Fruit fly (Drosophila melanogaster): Measurements from ENCODE around the gene CG12991.
A peak's percentile ranks its signal among the peaks of the same experiment; 100 is the strongest.

Gene CG12991

dm6 chrX:17636001-17636400 lies 56.3 kb downstream of the CG12991 start, which contains the start of the genes CG8289 and CG5800 (continued):
- no peak for TF ChIP-seq chn (GFP tag; optimal IDR thresholded peaks at IDR 0.05)
- no peak for TF ChIP-seq repo (GFP tag; optimal IDR thresholded peaks at IDR 0.05)
- TF ChIP-seq crp (GFP tag; optimal IDR thresholded peaks at IDR 0.05) = no peak
- TF ChIP-seq jumu (GFP tag; optimal IDR thresholded peaks at IDR 0.05) = no peak
- no peak for TF ChIP-seq ro (GFP tag; IDR thresholded peaks at IDR 0.05)
- TF ChIP-seq CG15479 (GFP tag; optimal IDR thresholded peaks at IDR 0.05) = no peak
- TF ChIP-seq Fer1 (GFP tag; optimal IDR thresholded peaks at IDR 0.05) = peak; percentile 32
- TF ChIP-seq CG33557 (GFP tag; optimal IDR thresholded peaks at IDR 0.05) = peak; percentile 20
- no peak for TF ChIP-seq CG1603 (tag; optimal IDR thresholded peaks at IDR 0.05)
- TF ChIP-seq CG3163 (GFP tag; optimal IDR thresholded peaks at IDR 0.05) = no peak
- TF ChIP-seq CG2116 (GFP tag; optimal IDR thresholded peaks at IDR 0.05) = peak; percentile 65
- TF ChIP-seq CG7839 (tag; optimal IDR thresholded peaks at IDR 0.05) = no peak
- TF ChIP-seq BEAF-32 (GFP tag; optimal IDR thresholded peaks at IDR 0.05) = peak; percentile 71
- 0 out of 3 replicates have a peak, but pooled peaks have one; percentile 45 for TF ChIP-seq Opbp (GFP tag; IDR thresholded peaks at IDR 0.05; ENCODE audit: partially characterized antibody)
- TF ChIP-seq fd3F (GFP tag; optimal IDR thresholded peaks at IDR 0.05) = no peak
- peak; percentile 65 for TF ChIP-seq CG12659 (GFP tag; optimal IDR thresholded peaks at IDR 0.05)
- TF ChIP-seq lov (optimal IDR thresholded peaks at IDR 0.05) = no peak
- no peak for TF ChIP-seq lov (GFP tag; IDR thresholded peaks at IDR 0.05)
- no peak for TF ChIP-seq tap (tag; optimal IDR thresholded peaks at IDR 0.05)
- peak; percentile 19 for TF ChIP-seq Ets97D (GFP tag; optimal IDR thresholded peaks at IDR 0.05)
- no peak for TF ChIP-seq da (GFP tag; optimal IDR thresholded peaks at IDR 0.05)
- TF ChIP-seq CG6254 (GFP tag; optimal IDR thresholded peaks at IDR 0.05) = no peak
- TF ChIP-seq disco-r (GFP tag; optimal IDR thresholded peaks at IDR 0.05) = no peak
- no peak for TF ChIP-seq PHDP (tag; optimal IDR thresholded peaks at IDR 0.05)
- TF ChIP-seq mld (GFP tag; IDR thresholded peaks at IDR 0.05; ENCODE audit: partially characterized antibody) = peak; percentile 23; the same call in 1 of the 3 replicates
- TF ChIP-seq CG10654 (GFP tag; optimal IDR thresholded peaks at IDR 0.05) = no peak
- no peak for TF ChIP-seq Jarid2 (GFP tag; optimal IDR thresholded peaks at IDR 0.05)
- no peak for TF ChIP-seq chif (GFP tag; optimal IDR thresholded peaks at IDR 0.05)
- TF ChIP-seq CG12071 (GFP tag; optimal IDR thresholded peaks at IDR 0.05) = no peak
- no peak for TF ChIP-seq gro (GFP tag; optimal IDR thresholded peaks at IDR 0.05)
- TF ChIP-seq CHES-1-like (GFP tag; optimal IDR thresholded peaks at IDR 0.05) = no peak
- TF ChIP-seq pum (GFP tag; optimal IDR thresholded peaks at IDR 0.05) = no peak
- no peak for TF ChIP-seq Ets65A (GFP tag)
- no peak for TF ChIP-seq CG13775 (GFP tag; optimal IDR thresholded peaks at IDR 0.05)
- TF ChIP-seq HmgZ (tag; optimal IDR thresholded peaks at IDR 0.05) = peak; percentile 25
- peak; percentile 49 for TF ChIP-seq Dp (GFP tag; optimal IDR thresholded peaks at IDR 0.05)
- TF ChIP-seq pnt (GFP tag; optimal IDR thresholded peaks at IDR 0.05) = no peak
- TF ChIP-seq Dfd (GFP tag; optimal IDR thresholded peaks at IDR 0.05) = no peak
- TF ChIP-seq Dbx (GFP tag; IDR thresholded peaks at IDR 0.05) = no peak
- TF ChIP-seq CG42726 (GFP tag; IDR thresholded peaks at IDR 0.05; ENCODE audit: partially characterized antibody) = no peak
- no peak for TF ChIP-seq CG18599 (GFP tag; optimal IDR thresholded peaks at IDR 0.05)
- no peak for TF ChIP-seq gsb-n (tag; optimal IDR thresholded peaks at IDR 0.05)
- TF ChIP-seq ATbp (GFP tag; optimal IDR thresholded peaks at IDR 0.05) = no peak
- peak; percentile 19 for TF ChIP-seq CG10979 (tag; optimal IDR thresholded peaks at IDR 0.05)
- TF ChIP-seq Mes4 (GFP tag; optimal IDR thresholded peaks at IDR 0.05) = no peak
- no peak for TF ChIP-seq jing (GFP tag; optimal IDR thresholded peaks at IDR 0.05)
- no peak for TF ChIP-seq Oaz (GFP tag; IDR thresholded peaks at IDR 0.05)
- no peak for TF ChIP-seq p53 (GFP tag; optimal IDR thresholded peaks at IDR 0.05)
- no peak for TF ChIP-seq CG8388 (GFP tag; optimal IDR thresholded peaks at IDR 0.05)
- TF ChIP-seq Scr (GFP tag; IDR thresholded peaks at IDR 0.05; ENCODE audit: partially characterized antibody) = peak; percentile 69
- TF ChIP-seq cad (GFP tag; optimal IDR thresholded peaks at IDR 0.05) = no peak

All from whole organism, embryonic.